Worm (Caenorhabditis elegans): ENCODE measurements around the gene kmo-2.
"Not testable (repeated sequence)": the region's sequence is repeated elsewhere in the genome, so short reads cannot be mapped to it uniquely, and the experiment has no call there.

The kmo-2 gene

ce11 chrV:12020026-12020425, 48.3 kb downstream of the kmo-2 start, which contains the start of gene F10C2.3:
Gene F10C2.3, plus strand, starts transcription at chrV:12020326.
- not testable (repeated sequence) for TF ChIP-seq peb-1, F13H6.1, nhr-23 (tag; optimal IDR thresholded peaks at IDR 0.05)
